Worm (Caenorhabditis elegans) whole organism, mixed stage, embryonic: ENCODE measurements around the gene C54D10.5.

Experiments used
- M03D4.4 ChIP-seq: sonication (generic microtip); optimal IDR thresholded peaks from 2 replicates; lab custom pipeline; 2017; ENCODE audit warnings: mild to moderate bottlenecking, missing genetic modification characterization, missing compliant biosample characterization
- bed-3 ChIP-seq: fragments of 200-800 bp; sonication (Bioruptor generic); optimal IDR thresholded peaks from 3 replicates; lab custom pipeline; 2018; ENCODE audit warnings: mild to moderate bottlenecking, missing genetic modification characterization, moderate library complexity, missing compliant biosample characterization
- blmp-1 ChIP-seq: fragments of 150-350 bp; optimal IDR thresholded peaks from 2 replicates; lab custom pipeline; 2014; ENCODE audit warnings: missing biosample characterization, missing genetic modification characterization
- ceh-39 ChIP-seq: fragments of 150-350 bp; optimal IDR thresholded peaks from 2 replicates; lab custom pipeline; 2014; ENCODE audit warnings: missing biosample characterization, missing genetic modification characterization
- ceh-43 ChIP-seq: fragments of 200-800 bp; sonication (Bioruptor generic); optimal IDR thresholded peaks from 2 replicates; lab custom pipeline; 2018; ENCODE audit warnings: mild to moderate bottlenecking, missing genetic modification characterization, moderate library complexity, missing compliant biosample characterization
- ceh-83 ChIP-seq: fragments of 200-800 bp; sonication (Bioruptor generic); optimal IDR thresholded peaks from 2 replicates; lab custom pipeline; 2018; ENCODE audit warnings: mild to moderate bottlenecking, missing genetic modification characterization, missing compliant biosample characterization
- ces-1 ChIP-seq: fragments of 150-350 bp; optimal IDR thresholded peaks from 2 replicates; lab custom pipeline; 2014; ENCODE audit warnings: missing biosample characterization, missing genetic modification reagents, missing genetic modification characterization
- drap-1 ChIP-seq: fragments of 200-800 bp; sonication (Bioruptor generic); optimal IDR thresholded peaks from 3 replicates; lab custom pipeline; 2018; ENCODE audit warnings: mild to moderate bottlenecking, missing genetic modification characterization, missing compliant biosample characterization
- elt-1 ChIP-seq: sonication (generic microtip); optimal IDR thresholded peaks from 2 replicates; lab custom pipeline; 2017; ENCODE audit warnings: missing genetic modification characterization, mild to moderate bottlenecking, missing compliant biosample characterization, antibody characterized with exemption, moderate library complexity, borderline replicate concordance; ENCODE audit not compliant: insufficient read depth
- elt-3 ChIP-seq: fragments of 150-350 bp; optimal IDR thresholded peaks from 2 replicates; lab custom pipeline; 2014; ENCODE audit warnings: missing biosample characterization, missing genetic modification characterization
- flh-1 ChIP-seq: fragments of 200-800 bp; sonication (Bioruptor generic); optimal IDR thresholded peaks from 2 replicates; lab custom pipeline; 2018; ENCODE audit warnings: mild to moderate bottlenecking, missing genetic modification characterization, moderate library complexity, missing compliant biosample characterization
- ham-2 ChIP-seq: fragments of 200-800 bp; sonication (Bioruptor generic); optimal IDR thresholded peaks from 2 replicates; lab custom pipeline; 2018; ENCODE audit warnings: mild to moderate bottlenecking, missing genetic modification characterization, missing compliant biosample characterization
- hlh-1 ChIP-seq: fragments of 150-350 bp; optimal IDR thresholded peaks from 2 replicates; lab custom pipeline; 2014; ENCODE audit warnings: missing biosample characterization, missing genetic modification reagents, missing genetic modification characterization
- lin-13 ChIP-seq: fragments of 150-350 bp; optimal IDR thresholded peaks from 2 replicates; lab custom pipeline; 2014; ENCODE audit warnings: missing biosample characterization, missing genetic modification characterization
- lin-32 ChIP-seq: fragments of 200-800 bp; sonication (Bioruptor generic); optimal IDR thresholded peaks from 2 replicates; lab custom pipeline; 2018; ENCODE audit warnings: mild to moderate bottlenecking, missing genetic modification characterization, missing compliant biosample characterization
- lsy-2 ChIP-seq: fragments of 150-350 bp; optimal IDR thresholded peaks from 2 replicates; lab custom pipeline; 2014; ENCODE audit warnings: missing biosample characterization, missing genetic modification characterization
- mab-5 ChIP-seq: fragments of 150-350 bp; optimal IDR thresholded peaks from 2 replicates; lab custom pipeline; 2014; ENCODE audit warnings: missing biosample characterization, missing genetic modification characterization
- mep-1 ChIP-seq: fragments of 150-350 bp; optimal IDR thresholded peaks from 2 replicates; lab custom pipeline; 2017; ENCODE audit warnings: missing biosample characterization, missing genetic modification reagents, missing genetic modification characterization, inconsistent platforms
- nhr-12 ChIP-seq: fragments of 150-350 bp; optimal IDR thresholded peaks from 2 replicates; lab custom pipeline; 2014; ENCODE audit warnings: missing biosample characterization, missing genetic modification characterization
- nhr-2 ChIP-seq: fragments of 150-350 bp; optimal IDR thresholded peaks from 2 replicates; lab custom pipeline; 2014; ENCODE audit warnings: missing biosample characterization, missing genetic modification characterization
- nhr-237 ChIP-seq: fragments of 150-350 bp; optimal IDR thresholded peaks from 2 replicates; lab custom pipeline; 2014; ENCODE audit warnings: missing biosample characterization, missing genetic modification characterization
- nhr-28 ChIP-seq: fragments of 150-350 bp; optimal IDR thresholded peaks from 2 replicates; lab custom pipeline; 2014; ENCODE audit warnings: missing biosample characterization, missing genetic modification characterization
- nhr-76 ChIP-seq: sonication (generic microtip); optimal IDR thresholded peaks from 2 replicates; lab custom pipeline; 2017; ENCODE audit warnings: missing biosample characterization, missing genetic modification characterization
- pha-4 ChIP-seq: fragments of 150-350 bp; optimal IDR thresholded peaks from 2 replicates; lab custom pipeline; 2018; ENCODE audit warnings: missing biosample characterization, missing genetic modification reagents, missing genetic modification characterization
- snpc-4 ChIP-seq: fragments of 150-350 bp; optimal IDR thresholded peaks from 2 replicates; lab custom pipeline; 2014; ENCODE audit warnings: missing biosample characterization, missing genetic modification characterization
- sptf-1 ChIP-seq: sonication (generic microtip); optimal IDR thresholded peaks from 2 replicates; lab custom pipeline; 2017; ENCODE audit warnings: mild to moderate bottlenecking, missing genetic modification characterization, moderate library complexity, missing compliant biosample characterization
- unc-120 ChIP-seq: sonication (generic microtip); optimal IDR thresholded peaks from 2 replicates; lab custom pipeline; 2017; ENCODE audit warnings: missing genetic modification characterization, missing compliant biosample characterization; ENCODE audit not compliant: poor library complexity, severe bottlenecking
- unc-39 ChIP-seq: fragments of 150-350 bp; optimal IDR thresholded peaks from 2 replicates; lab custom pipeline; 2014; ENCODE audit warnings: missing biosample characterization, missing genetic modification characterization
- unc-62 ChIP-seq: fragments of 150-350 bp; optimal IDR thresholded peaks from 2 replicates; lab custom pipeline; 2014; ENCODE audit warnings: missing biosample characterization, missing genetic modification reagents, missing genetic modification characterization
- zip-8 ChIP-seq: fragments of 150-350 bp; optimal IDR thresholded peaks from 2 replicates; lab custom pipeline; 2014; ENCODE audit warnings: missing biosample characterization, missing genetic modification characterization

Gene C54D10.5

DNA sequence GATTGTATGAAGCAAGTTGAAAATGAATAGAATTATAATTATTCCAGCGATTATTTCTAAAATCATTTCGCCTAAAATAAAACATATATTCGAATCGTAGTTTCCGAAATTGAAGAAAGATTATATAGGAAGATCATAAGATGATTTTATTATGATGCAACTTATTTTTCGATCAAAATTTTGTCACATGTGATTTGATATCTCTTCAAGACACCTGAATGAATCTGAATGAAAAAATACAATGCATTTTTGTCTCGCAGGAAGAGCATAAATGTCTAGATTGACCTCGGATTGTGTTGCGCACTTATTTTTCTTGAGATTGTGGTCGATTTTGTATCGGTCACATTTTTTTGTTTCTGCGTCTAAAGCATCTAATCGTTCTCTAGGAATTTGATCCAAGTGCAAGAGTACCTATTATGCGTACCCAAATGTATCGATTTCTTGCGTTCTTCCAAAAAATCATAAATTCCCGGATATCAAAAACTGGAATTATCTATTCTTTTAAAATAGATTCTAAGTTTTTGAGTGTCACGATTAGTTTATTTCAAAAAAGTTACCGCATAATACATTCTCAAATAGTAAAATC lies 18.6 kb upstream of the C54D10.5 start, which contains the start of gene hrg-2:
hrg-2 (minus strand) TSS at position 98 of the 586 bp plus-strand sequence.
- TF ChIP-seq ceh-83 (GFP tag; lab: Kevin White, UChicago) (no peak), lin-13 (tag; lab: Kevin White, UChicago) (no peak), bed-3 (GFP tag; lab: Kevin White, UChicago) (no peak), elt-1 (tag; lab: Kevin White, UChicago) (no peak), nhr-12 (no peak), unc-120 (tag; lab: Kevin White, UChicago) (no peak), lsy-2 (no peak), nhr-76 (tag; lab: Kevin White, UChicago) (no peak), drap-1 (GFP tag; lab: Kevin White, UChicago) (no peak), nhr-28 (tag; lab: Kevin White, UChicago) (no peak), hlh-1 (no peak), ceh-43 (no peak), unc-62 (GFP tag; lab: Kevin White, UChicago) (no peak), mep-1 (tag; lab: Kevin White, UChicago) (no peak), blmp-1 (tag; lab: Kevin White, UChicago) (no peak), pha-4 (tag; lab: Kevin White, UChicago) (no peak)

- TF ChIP-seq ceh-83 (GFP tag; lab: Kevin White, UChicago), result no peak
- peak; percentile 12 for TF ChIP-seq elt-1 (tag; lab: Kevin White, UChicago)
- no peak for TF ChIP-seq ceh-39
- no peak for TF ChIP-seq ham-2 (GFP tag; lab: Kevin White, UChicago)
- no peak for TF ChIP-seq nhr-76 (tag; lab: Kevin White, UChicago)
Measured at ce11 chrV:12411909-12412308, 17.2 kb upstream of the C54D10.5 start, which contains the start of gene cdr-7. cdr-7 (minus strand) TSS chrV:12412113.

- no peak for TF ChIP-seq nhr-2 (tag; lab: Kevin White, UChicago)
- TF ChIP-seq M03D4.4 (tag; lab: Kevin White, UChicago), result no peak
- no peak for TF ChIP-seq ceh-83 (GFP tag; lab: Kevin White, UChicago)
- no peak for TF ChIP-seq flh-1 (GFP tag; lab: Kevin White, UChicago)
- no peak for TF ChIP-seq snpc-4
- TF ChIP-seq ces-1 (GFP tag; lab: Kevin White, UChicago), result no peak
- TF ChIP-seq, all 35 proteins: peak for 0
Measured at ce11 chrV:12412321-12412720, 16.8 kb upstream of the C54D10.5 start.

DNA sequence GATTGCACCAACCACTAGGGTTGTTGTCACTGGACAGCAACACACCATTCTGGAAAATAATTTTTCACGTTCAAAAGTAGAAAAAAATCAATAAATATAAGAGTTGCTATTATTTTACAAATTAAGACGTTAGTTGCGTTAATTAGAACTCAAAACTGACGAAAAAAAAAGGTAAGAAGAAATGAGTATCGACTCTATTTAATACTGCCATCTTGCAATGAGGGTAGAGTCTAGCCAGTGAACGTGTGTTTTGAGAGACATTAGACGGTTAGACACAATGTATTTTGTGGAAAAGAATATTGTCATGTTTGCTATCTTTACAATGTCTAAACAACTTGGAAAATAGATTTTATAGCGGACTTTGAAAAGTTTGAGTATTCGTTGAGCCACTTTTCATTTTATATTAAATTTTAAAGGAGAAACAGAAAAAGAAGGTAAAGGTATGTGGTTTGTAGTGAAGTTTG lies 15.5 kb upstream of the C54D10.5 start, which contains the start of gene cdr-6:
cdr-6 (minus strand) TSS at position 51 of the 464 bp plus-strand sequence.
- TF ChIP-seq mep-1 (tag; lab: Kevin White, UChicago), result no peak
- no peak for TF ChIP-seq ceh-43
- TF ChIP-seq hlh-1, result no peak
- no peak for TF ChIP-seq nhr-237 (tag; lab: Kevin White, UChicago)
- peak; percentile 22 for TF ChIP-seq ces-1 (GFP tag; lab: Kevin White, UChicago)
- TF ChIP-seq sptf-1 (tag; lab: Kevin White, UChicago), result no peak

DNA sequence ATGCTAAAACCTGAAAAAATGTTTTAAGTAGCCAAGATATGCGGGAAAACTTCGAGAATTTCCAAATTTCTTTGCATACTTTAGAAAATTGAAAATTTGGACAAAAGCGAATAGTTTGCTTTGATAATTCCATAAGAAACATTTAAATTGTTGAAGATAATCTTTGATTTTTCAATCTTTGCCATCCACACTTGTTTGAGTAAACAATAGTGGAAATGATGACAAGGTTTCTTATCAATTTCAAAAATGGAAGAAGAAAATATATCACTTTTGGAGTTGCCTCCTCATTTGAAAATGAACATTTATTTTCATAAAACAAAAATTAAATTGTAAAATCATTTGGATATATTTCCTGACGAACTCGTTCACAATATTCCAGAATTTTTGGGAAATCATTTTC lies 14.8 kb upstream of the C54D10.5 start:
- TF ChIP-seq M03D4.4 (tag; lab: Kevin White, UChicago), result no peak
- TF ChIP-seq unc-39, result no peak
- no peak for TF ChIP-seq zip-8 (tag; lab: Kevin White, UChicago)
- no peak for TF ChIP-seq ham-2 (GFP tag; lab: Kevin White, UChicago)

DNA sequence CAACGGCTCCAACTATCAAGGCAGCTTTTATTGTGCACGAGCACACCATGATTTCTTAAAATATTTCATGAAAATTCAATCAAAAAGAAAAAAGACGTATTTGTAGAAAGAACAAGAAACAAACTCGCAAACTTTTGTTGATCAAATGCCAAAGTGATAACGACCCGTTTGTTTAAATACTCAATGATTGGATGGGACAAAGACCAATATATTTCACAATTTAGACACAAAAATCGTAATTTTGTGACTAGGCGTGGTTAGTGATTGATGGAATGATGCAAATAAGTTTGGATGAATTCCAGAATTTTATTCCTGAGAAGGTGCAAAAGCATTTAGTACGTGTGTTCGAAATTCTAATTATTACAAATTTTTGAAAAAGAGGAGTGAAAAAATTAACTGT lies 13.5 kb upstream of the C54D10.5 start, which contains the start of gene cdr-2:
cdr-2 (minus strand) TSS at position 54 of the 400 bp plus-strand sequence.
- no peak for TF ChIP-seq elt-3 (tag; lab: Kevin White, UChicago)
- no peak for TF ChIP-seq ces-1 (GFP tag; lab: Kevin White, UChicago)
- TF ChIP-seq nhr-12, result no peak
- no peak for TF ChIP-seq hlh-1
- no peak for TF ChIP-seq elt-1 (tag; lab: Kevin White, UChicago)
- no peak for TF ChIP-seq flh-1 (GFP tag; lab: Kevin White, UChicago)
- TF ChIP-seq mab-5 (tag; lab: Kevin White, UChicago), result no peak
- no peak for TF ChIP-seq lin-32 (GFP tag; lab: Kevin White, UChicago)
- no peak for TF ChIP-seq zip-8 (tag; lab: Kevin White, UChicago)
- TF ChIP-seq, all 35 proteins: peak for 0
